Worm (Caenorhabditis elegans) whole organism, L1 larva: ENCODE results near the gene ceh-39.
A peak's percentile ranks its signal among the peaks of the same experiment; 100 is the strongest.

Experiments
- C16A3.4 ChIP-seq: fragments of 150-350 bp; optimal IDR thresholded peaks from 2 replicates; lab custom pipeline; 2014; ENCODE audit warnings: missing biosample characterization, missing genetic modification characterization
- Y116A8C.19 ChIP-seq: sonication (generic microtip); optimal IDR thresholded peaks from 2 replicates; lab custom pipeline; 2016; ENCODE audit warnings: missing compliant biosample characterization, missing genetic modification characterization, borderline replicate concordance
- aly-2 ChIP-seq: fragments of 150-350 bp; optimal IDR thresholded peaks from 2 replicates; lab custom pipeline; 2014; ENCODE audit warnings: missing biosample characterization, missing genetic modification characterization
- ama-1 ChIP-seq: fragments of 150-350 bp; optimal IDR thresholded peaks from 2 replicates; lab custom pipeline; 2014
- blmp-1 ChIP-seq: fragments of 150-350 bp; optimal IDR thresholded peaks from 2 replicates; lab custom pipeline; 2014; ENCODE audit warnings: missing biosample characterization, missing genetic modification characterization
- ceh-63 ChIP-seq: fragments of 200-800 bp; sonication (Bioruptor generic); optimal IDR thresholded peaks from 2 replicates; lab custom pipeline; 2018; ENCODE audit warnings: mild to moderate bottlenecking, missing genetic modification characterization, missing compliant biosample characterization
- ceh-82 ChIP-seq, 3 experiments: fragments of 150-350 bp in 1 of 3; sonication (generic microtip) in 2 of 3; optimal IDR thresholded peaks; 2 replicates each; lab custom pipeline; 2014 to 2017; ENCODE audit warnings: missing biosample characterization in 3 of 3, missing genetic modification characterization in 3 of 3
- dpl-1 ChIP-seq, 3 experiments: fragments of 150-350 bp in 2 of 3; sonication (generic microtip) in 1 of 3; optimal IDR thresholded peaks; 2 replicates each; lab custom pipeline; 2014 to 2017; ENCODE audit warnings: missing biosample characterization in 3 of 3, missing genetic modification characterization in 3 of 3, missing genetic modification reagents in 3 of 3
- dsc-1 ChIP-seq: sonication (generic microtip); optimal IDR thresholded peaks from 2 replicates; lab custom pipeline; 2016; ENCODE audit warnings: mild to moderate bottlenecking, missing genetic modification characterization, missing compliant biosample characterization
- egl-27 ChIP-seq, 2 experiments: fragments of 150-350 bp in 1 of 2; sonication (generic microtip); optimal IDR thresholded peaks; 3 replicates each; lab custom pipeline; 2017 to 2018; ENCODE audit warnings: missing biosample characterization in 2 of 2, missing genetic modification characterization in 2 of 2, missing genetic modification reagents in 2 of 2
- elt-2 ChIP-seq: sonication (generic microtip); optimal IDR thresholded peaks from 2 replicates; lab custom pipeline; 2016; ENCODE audit warnings: missing genetic modification characterization, mild to moderate bottlenecking, inconsistent platforms, missing compliant biosample characterization, missing genetic modification reagents
- fkh-10 ChIP-seq: sonication (generic microtip); optimal IDR thresholded peaks from 2 replicates; lab custom pipeline; 2017; ENCODE audit warnings: missing biosample characterization, missing genetic modification reagents, missing genetic modification characterization
- fos-1 ChIP-seq: fragments of 150-350 bp; optimal IDR thresholded peaks from 2 replicates; lab custom pipeline; 2014; ENCODE audit warnings: missing biosample characterization, missing genetic modification characterization
- grh-1 ChIP-seq: fragments of 200-800 bp; sonication (Bioruptor generic); IDR thresholded peaks from 2 replicates; pipeline ENCODE4 v1.3.6; 2022; ENCODE audit warnings: missing genetic modification reagents, missing genetic modification characterization, missing compliant biosample characterization
- hpl-2 ChIP-seq: fragments of 150-350 bp; optimal IDR thresholded peaks from 2 replicates; lab custom pipeline; 2014; ENCODE audit warnings: missing biosample characterization, missing genetic modification reagents, missing genetic modification characterization
- irx-1 ChIP-seq: sonication (generic microtip); optimal IDR thresholded peaks from 2 replicates; lab custom pipeline; 2016; ENCODE audit warnings: missing genetic modification characterization, missing compliant biosample characterization
- isw-1 ChIP-seq: fragments of 200-800 bp; sonication (Bioruptor generic); IDR thresholded peaks from 2 replicates; pipeline ENCODE4 v1.3.6; 2022; ENCODE audit warnings: missing genetic modification characterization, missing compliant biosample characterization
- jun-1 ChIP-seq: fragments of 150-350 bp; optimal IDR thresholded peaks from 2 replicates; lab custom pipeline; 2014; ENCODE audit warnings: missing biosample characterization, missing genetic modification reagents, missing genetic modification characterization
- lin-14 ChIP-seq: fragments of 200-800 bp; sonication (Bioruptor generic); optimal IDR thresholded peaks from 2 replicates; lab custom pipeline; 2018; ENCODE audit warnings: mild to moderate bottlenecking, missing genetic modification characterization, moderate library complexity, missing compliant biosample characterization
- lin-35 ChIP-seq, 2 experiments: fragments of 150-350 bp; optimal IDR thresholded peaks; 2 replicates each; lab custom pipeline; 2014; ENCODE audit warnings: missing biosample characterization in 2 of 2, missing genetic modification characterization in 2 of 2, missing genetic modification reagents in 2 of 2
- lir-3 ChIP-seq: sonication (generic microtip); optimal IDR thresholded peaks from 2 replicates; lab custom pipeline; 2016; ENCODE audit warnings: mild to moderate bottlenecking, missing genetic modification characterization, moderate library complexity, missing compliant biosample characterization; ENCODE audit not compliant: poor library complexity
- lsy-2 ChIP-seq, 2 experiments: fragments of 150-350 bp; optimal IDR thresholded peaks; 2 replicates each; lab custom pipeline; 2014; ENCODE audit warnings: missing biosample characterization in 2 of 2, missing genetic modification characterization in 2 of 2
- mab-9 ChIP-seq: fragments of 200-800 bp; sonication (Bioruptor generic); IDR thresholded peaks from 2 replicates; pipeline ENCODE4 v1.3.6; 2022; ENCODE audit warnings: missing genetic modification reagents, missing genetic modification characterization, missing compliant biosample characterization
- mdl-1 ChIP-seq, 2 experiments: fragments of 150-350 bp; optimal IDR thresholded peaks; 2 replicates each; lab custom pipeline; 2014 to 2017; ENCODE audit warnings: missing biosample characterization in 2 of 2, missing genetic modification characterization in 2 of 2, inconsistent platforms in 1 of 2
- mef-2 ChIP-seq: fragments of 150-350 bp; optimal IDR thresholded peaks from 2 replicates; lab custom pipeline; 2014; ENCODE audit warnings: missing biosample characterization, missing genetic modification characterization
- nhr-71 ChIP-seq: sonication (generic microtip); optimal IDR thresholded peaks from 2 replicates; lab custom pipeline; 2016; ENCODE audit warnings: mild to moderate bottlenecking, missing genetic modification characterization, moderate library complexity, missing compliant biosample characterization
- nhr-77 ChIP-seq: fragments of 150-350 bp; optimal IDR thresholded peaks from 2 replicates; lab custom pipeline; 2014; ENCODE audit warnings: missing biosample characterization, missing genetic modification characterization
- nhr-84 ChIP-seq: sonication (generic microtip); optimal IDR thresholded peaks from 2 replicates; lab custom pipeline; 2017; ENCODE audit warnings: missing biosample characterization, missing genetic modification characterization
- nhr-85 ChIP-seq: sonication (generic microtip); peaks from one replicate; lab custom pipeline; 2016; ENCODE audit warnings: missing genetic modification characterization, inconsistent platforms, missing compliant biosample characterization
- pax-3 ChIP-seq: fragments of 200-800 bp; sonication (Bioruptor generic); optimal IDR thresholded peaks from 2 replicates; lab custom pipeline; 2018; ENCODE audit warnings: mild to moderate bottlenecking, missing genetic modification characterization, moderate library complexity, missing compliant biosample characterization
- pqm-1 ChIP-seq: sonication (generic microtip); optimal IDR thresholded peaks from 3 replicates; lab custom pipeline; 2017; ENCODE audit warnings: missing biosample characterization, missing genetic modification characterization
- rnt-1 ChIP-seq: sonication (generic microtip); optimal IDR thresholded peaks from 2 replicates; lab custom pipeline; 2016; ENCODE audit warnings: mild to moderate bottlenecking, missing genetic modification characterization, moderate library complexity, missing compliant biosample characterization
- skn-1 ChIP-seq: fragments of 150-350 bp; optimal IDR thresholded peaks from 2 replicates; lab custom pipeline; 2014; ENCODE audit warnings: missing biosample characterization, missing genetic modification characterization
- snpc-4 ChIP-seq: fragments of 150-350 bp; optimal IDR thresholded peaks from 2 replicates; lab custom pipeline; 2014; ENCODE audit warnings: missing biosample characterization, missing genetic modification characterization
- sptf-1 ChIP-seq: fragments of 150-350 bp; optimal IDR thresholded peaks from 2 replicates; lab custom pipeline; 2014; ENCODE audit warnings: missing biosample characterization, missing genetic modification characterization
- swsn-7 ChIP-seq: sonication (generic microtip); optimal IDR thresholded peaks from 2 replicates; lab custom pipeline; 2016; ENCODE audit warnings: missing genetic modification characterization, missing compliant biosample characterization
- tbx-2 ChIP-seq: sonication (generic microtip); optimal IDR thresholded peaks from 2 replicates; lab custom pipeline; 2016; ENCODE audit warnings: missing genetic modification characterization, missing compliant biosample characterization
- unc-130 ChIP-seq: fragments of 150-350 bp; optimal IDR thresholded peaks from 2 replicates; lab custom pipeline; 2017; ENCODE audit warnings: missing biosample characterization, missing genetic modification characterization, inconsistent platforms
- unc-30 ChIP-seq: sonication (generic microtip); optimal IDR thresholded peaks from 2 replicates; lab custom pipeline; 2017; ENCODE audit warnings: missing biosample characterization, missing genetic modification characterization
- unc-98 ChIP-seq: fragments of 200-800 bp; sonication (Bioruptor generic); IDR thresholded peaks from 2 replicates; pipeline ENCODE4 v1.3.6; 2022; ENCODE audit warnings: missing genetic modification characterization, missing compliant biosample characterization
- vab-15 ChIP-seq: sonication (generic microtip); optimal IDR thresholded peaks from 2 replicates; lab custom pipeline; 2017; ENCODE audit warnings: missing genotype, mild to moderate bottlenecking, missing genetic modification characterization, missing compliant biosample characterization
- xbp-1 ChIP-seq: sonication (generic microtip); optimal IDR thresholded peaks from 2 replicates; lab custom pipeline; 2016; ENCODE audit warnings: missing genetic modification characterization, missing compliant biosample characterization
- zag-1 ChIP-seq: fragments of 150-350 bp; optimal IDR thresholded peaks from 2 replicates; lab custom pipeline; 2014; ENCODE audit warnings: missing biosample characterization, missing genetic modification characterization
- ztf-11 ChIP-seq, 2 experiments: sonication (generic microtip); optimal IDR thresholded peaks; 2 replicates each; lab custom pipeline; 2016 to 2017; ENCODE audit warnings: missing genetic modification characterization in 2 of 2, missing biosample characterization in 1 of 2, missing compliant biosample characterization in 1 of 2
- ztf-4 ChIP-seq: fragments of 150-350 bp; optimal IDR thresholded peaks from 2 replicates; lab custom pipeline; 2014; ENCODE audit warnings: missing biosample characterization, missing genetic modification characterization

The ceh-39 gene

ce11 chrX:1888445-1889035 lies 32.6 kb upstream of the ceh-39 start (continued):
- peak; percentile 44 for TF ChIP-seq C16A3.4 (tag; lab: Kevin White, UChicago)
- TF ChIP-seq jun-1: peak; percentile 80
- TF ChIP-seq elt-2: peak; percentile 55
- no peak for TF ChIP-seq mab-9 (GFP tag; lab: Robert Waterston, UW)
- TF ChIP-seq tbx-2 (tag; lab: Kevin White, UChicago): peak; percentile 58
- no peak for TF ChIP-seq mef-2
- TF ChIP-seq lsy-2 (tag; optimal IDR thresholded peaks at IDR 0.05; lab: Kevin White, UChicago): peak; percentile 39 to 47
- TF ChIP-seq unc-130 (tag; lab: Kevin White, UChicago): peak; percentile 30
- TF ChIP-seq ceh-82 (tag; optimal IDR thresholded peaks at IDR 0.05; lab: Kevin White, UChicago): peak; percentile 7 to 50 (median 40)
- peak; percentile 65 for TF ChIP-seq rnt-1 (tag; lab: Kevin White, UChicago)
- TF ChIP-seq fkh-10 (GFP tag; lab: Kevin White, UChicago): peak; percentile 83
- TF ChIP-seq dpl-1 (GFP tag; optimal IDR thresholded peaks at IDR 0.05; lab: Kevin White, UChicago): no peak
- no peak for TF ChIP-seq Y116A8C.19 (tag; lab: Kevin White, UChicago)
- peak in 1 of 2 experiments; percentile 37 for TF ChIP-seq lin-35 (GFP tag; optimal IDR thresholded peaks at IDR 0.05; lab: Kevin White, UChicago)
- no peak for TF ChIP-seq blmp-1 (tag; lab: Kevin White, UChicago)
- TF ChIP-seq vab-15 (tag; lab: Kevin White, UChicago): no peak
- peak; percentile 68 for TF ChIP-seq fos-1 (tag; lab: Kevin White, UChicago)
- no peak for TF ChIP-seq ceh-63 (GFP tag; lab: Kevin White, UChicago)
- TF ChIP-seq skn-1 (tag; lab: Kevin White, UChicago): peak; percentile 81
- 0 out of 2 replicates have a peak, but pooled peaks have one; percentile 35 for TF ChIP-seq isw-1
- TF ChIP-seq pqm-1 (tag; lab: Kevin White, UChicago): no peak
- TF ChIP-seq aly-2 (tag; lab: Kevin White, UChicago): no peak
- TF ChIP-seq swsn-7 (tag; lab: Kevin White, UChicago): peak; percentile 68
- no peak for TF ChIP-seq ama-1
- peak; percentile 42 for TF ChIP-seq irx-1 (tag; lab: Kevin White, UChicago)
- TF ChIP-seq unc-98 (GFP tag; lab: Robert Waterston, UW): no peak
- TF ChIP-seq unc-30: no peak
- TF ChIP-seq xbp-1 (tag; lab: Kevin White, UChicago): peak; percentile 47
- TF ChIP-seq hpl-2: no peak
- peak; percentile 64 for TF ChIP-seq nhr-71 (tag; lab: Kevin White, UChicago)
- no peak for TF ChIP-seq nhr-85 (tag; lab: Kevin White, UChicago)
- TF ChIP-seq nhr-84 (tag; lab: Kevin White, UChicago): no peak
- TF ChIP-seq ztf-11 (tag; optimal IDR thresholded peaks at IDR 0.05; lab: Kevin White, UChicago): peak in 1 of 2 experiments; percentile 48
- TF ChIP-seq zag-1 (tag; lab: Kevin White, UChicago): no peak
- TF ChIP-seq dsc-1: peak; percentile 93
- TF ChIP-seq sptf-1: no peak
- TF ChIP-seq pax-3 (tag; lab: Kevin White, UChicago): peak; percentile 53
- peak; percentile 22 for TF ChIP-seq nhr-77
- TF ChIP-seq ztf-4 (tag; lab: Kevin White, UChicago): peak; percentile 11
- TF ChIP-seq lir-3 (tag; lab: Kevin White, UChicago): peak; percentile 31
- peak; percentile 12 for TF ChIP-seq snpc-4 (tag; lab: Kevin White, UChicago)
- TF ChIP-seq mdl-1 (tag; optimal IDR thresholded peaks at IDR 0.05; lab: Kevin White, UChicago): peak in 1 of 2 experiments; percentile 2
- TF ChIP-seq egl-27 (tag; optimal IDR thresholded peaks at IDR 0.05; lab: Kevin White, UChicago): no peak
- no peak for TF ChIP-seq grh-1 (GFP tag; lab: Robert Waterston, UW)
- TF ChIP-seq lin-14 (GFP tag; lab: Kevin White, UChicago): no peak
